Fruit fly (Drosophila melanogaster) whole organism, embryonic: ENCODE measurements around the gene CG8173.

Experiments
- Atf-2 ChIP-seq: fragments of 200-800 bp; sonication (Bioruptor generic); optimal IDR thresholded peaks from 2 replicates; lab custom pipeline; 2016; ENCODE audit warnings: missing biosample characterization, missing genetic modification characterization
- Bgb ChIP-seq: fragments of 200-800 bp; sonication (Bioruptor generic); IDR thresholded peaks from 2 replicates; pipeline ENCODE4 v1.3.6; 2022; ENCODE audit warnings: missing biosample characterization, missing genetic modification characterization; ENCODE audit not compliant: partially characterized antibody
- Bteb2 ChIP-seq: fragments of 200-800 bp; sonication (Bioruptor generic); optimal IDR thresholded peaks from 2 replicates; lab custom pipeline; 2016; ENCODE audit warnings: missing biosample characterization, missing genetic modification characterization
- CG10321 ChIP-seq: fragments of 200-800 bp; sonication (Bioruptor generic); IDR thresholded peaks from 2 replicates; pipeline ENCODE4 v1.3.6; 2022; ENCODE audit warnings: missing biosample characterization, missing genetic modification characterization
- CG11560 ChIP-seq: fragments of 200-800 bp; sonication (Bioruptor generic); IDR thresholded peaks from 3 replicates; pipeline ENCODE4 v1.3.6; 2022; ENCODE audit warnings: missing biosample characterization, missing genetic modification characterization
- CG11723 ChIP-seq: fragments of 200-800 bp; sonication (Bioruptor generic); optimal IDR thresholded peaks from 2 replicates; lab custom pipeline; 2017; ENCODE audit warnings: missing biosample characterization, mild to moderate bottlenecking, missing genetic modification characterization
- CG1529 ChIP-seq: fragments of 200-800 bp; sonication (Bioruptor generic); optimal IDR thresholded peaks from 3 replicates; lab custom pipeline; 2018; ENCODE audit warnings: missing biosample characterization, missing genetic modification characterization
- CG1602 ChIP-seq: fragments of 200-800 bp; sonication (Bioruptor generic); optimal IDR thresholded peaks from 3 replicates; lab custom pipeline; 2016; ENCODE audit warnings: missing biosample characterization, missing genetic modification characterization
- CG16813 ChIP-seq: fragments of 200-800 bp; sonication (Bioruptor generic); IDR thresholded peaks from 3 replicates; pipeline ENCODE4 v1.3.6; 2022; ENCODE audit warnings: missing biosample characterization, missing genetic modification characterization; ENCODE audit not compliant: partially characterized antibody
- CG17912 ChIP-seq: fragments of 200-800 bp; sonication (Bioruptor generic); optimal IDR thresholded peaks from 2 replicates; lab custom pipeline; 2018; ENCODE audit warnings: missing biosample characterization, mild to moderate bottlenecking, missing genetic modification characterization
- CG1792 ChIP-seq: fragments of 200-800 bp; sonication (Bioruptor generic); optimal IDR thresholded peaks from 2 replicates; lab custom pipeline; 2016; ENCODE audit warnings: missing biosample characterization, missing genetic modification characterization
- CG2678 ChIP-seq: fragments of 200-800 bp; sonication (Bioruptor generic); optimal IDR thresholded peaks from 3 replicates; lab custom pipeline; 2019; ENCODE audit warnings: missing biosample characterization, mild to moderate bottlenecking, missing genetic modification characterization, moderate library complexity
- CG30020 ChIP-seq: fragments of 200-800 bp; optimal IDR thresholded peaks from 2 replicates; lab custom pipeline; 2019; ENCODE audit warnings: missing biosample characterization, mild to moderate bottlenecking, missing genetic modification characterization, moderate library complexity
- CG33213 ChIP-seq: fragments of 200-800 bp; sonication (Bioruptor generic); optimal IDR thresholded peaks from 3 replicates; lab custom pipeline; 2016; ENCODE audit warnings: missing biosample characterization, missing genetic modification characterization
- CG3847 ChIP-seq: fragments of 200-800 bp; sonication (Bioruptor generic); IDR thresholded peaks from 2 replicates; pipeline ENCODE4 v1.3.6; 2022; ENCODE audit warnings: missing biosample characterization, missing genetic modification characterization
- CG6689 ChIP-seq: fragments of 200-800 bp; sonication (Bioruptor generic); IDR thresholded peaks from 2 replicates; pipeline ENCODE4 v1.3.6; 2022; ENCODE audit warnings: missing biosample characterization, missing genetic modification characterization
- CG6791 ChIP-seq: fragments of 200-800 bp; sonication (Bioruptor generic); IDR thresholded peaks from 3 replicates; pipeline ENCODE4 v1.3.6; 2022; ENCODE audit warnings: missing biosample characterization, missing genetic modification characterization; ENCODE audit not compliant: partially characterized antibody
- CG6813 ChIP-seq: fragments of 200-800 bp; sonication (Bioruptor generic); optimal IDR thresholded peaks from 2 replicates; lab custom pipeline; 2017; ENCODE audit warnings: missing biosample characterization, missing genetic modification characterization, mild to moderate bottlenecking, moderate library complexity, missing genetic modification reagents
- CG8089 ChIP-seq: fragments of 200-800 bp; sonication (Bioruptor generic); optimal IDR thresholded peaks from 3 replicates; lab custom pipeline; 2016; ENCODE audit warnings: missing biosample characterization, missing genetic modification characterization
- CG8290 ChIP-seq, 3 experiments: fragments of 200-800 bp; sonication (Bioruptor generic); optimal IDR thresholded peaks; 2 replicates each; lab custom pipeline; 2016 to 2019; ENCODE audit warnings: missing biosample characterization in 3 of 3, missing genetic modification characterization in 3 of 3, mild to moderate bottlenecking in 2 of 3, moderate library complexity in 1 of 3
- CG9727 ChIP-seq: fragments of 200-800 bp; sonication (Bioruptor generic); optimal IDR thresholded peaks from 3 replicates; lab custom pipeline; 2017; ENCODE audit warnings: missing biosample characterization, mild to moderate bottlenecking, missing genetic modification characterization
- CG9876 ChIP-seq: fragments of 200-800 bp; sonication (Bioruptor generic); optimal IDR thresholded peaks from 2 replicates; lab custom pipeline; 2016; ENCODE audit warnings: missing biosample characterization, missing genetic modification characterization
- Dek ChIP-seq: fragments of 200-800 bp; sonication (Bioruptor generic); optimal IDR thresholded peaks from 3 replicates; lab custom pipeline; 2019; ENCODE audit warnings: missing biosample characterization, mild to moderate bottlenecking, missing genetic modification characterization, moderate library complexity
- Hand ChIP-seq: fragments of 200-800 bp; sonication (Bioruptor generic); optimal IDR thresholded peaks from 2 replicates; lab custom pipeline; 2017; ENCODE audit warnings: mild to moderate bottlenecking, missing biosample characterization, missing genetic modification reagents, missing genetic modification characterization
- Hr39 ChIP-seq: fragments of >200 bp; optimal IDR thresholded peaks from 2 replicates; lab custom pipeline; 2017
- Med ChIP-seq: fragments of 200-800 bp; sonication (Bioruptor generic); peaks from one replicate; lab custom pipeline; 2016; ENCODE audit warnings: missing biosample characterization, missing genetic modification characterization, mild to moderate bottlenecking, inconsistent platforms, moderate library complexity
- Myb ChIP-seq: fragments of 200-800 bp; sonication (Bioruptor generic); optimal IDR thresholded peaks from 2 replicates; lab custom pipeline; 2016; ENCODE audit warnings: missing biosample characterization, missing genetic modification characterization
- Neu2 ChIP-seq: fragments of 200-800 bp; sonication (Bioruptor generic); optimal IDR thresholded peaks from 3 replicates; lab custom pipeline; 2016; ENCODE audit warnings: missing biosample characterization, missing genetic modification characterization, borderline replicate concordance
- Nf-YB ChIP-seq: fragments of 200-800 bp; sonication (Bioruptor generic); optimal IDR thresholded peaks from 3 replicates; lab custom pipeline; 2019; ENCODE audit warnings: missing biosample characterization, mild to moderate bottlenecking, missing genetic modification characterization, moderate library complexity
- Opbp ChIP-seq: fragments of 200-800 bp; sonication (Bioruptor generic); IDR thresholded peaks from 3 replicates; pipeline ENCODE4 v1.3.6; 2022; ENCODE audit warnings: missing biosample characterization, missing genetic modification characterization; ENCODE audit not compliant: partially characterized antibody
- Scr ChIP-seq: fragments of 200-800 bp; sonication (Bioruptor generic); IDR thresholded peaks from 2 replicates; pipeline ENCODE4 v1.3.6; 2022; ENCODE audit warnings: missing biosample characterization, missing genetic modification characterization; ENCODE audit not compliant: partially characterized antibody
- Side ChIP-seq: fragments of 200-800 bp; sonication (Bioruptor generic); optimal IDR thresholded peaks from 2 replicates; lab custom pipeline; 2016; ENCODE audit warnings: missing biosample characterization, missing genetic modification characterization
- cg ChIP-seq: fragments of 200-800 bp; sonication (Bioruptor generic); optimal IDR thresholded peaks from 3 replicates; lab custom pipeline; 2019; ENCODE audit warnings: missing biosample characterization, mild to moderate bottlenecking, missing genetic modification characterization, moderate library complexity
- chif ChIP-seq, 2 experiments: fragments of 200-800 bp; sonication (Bioruptor generic); optimal IDR thresholded peaks; 3 replicates each; lab custom pipeline; 2016; ENCODE audit warnings: missing biosample characterization in 2 of 2, missing genetic modification characterization in 2 of 2
- cwo ChIP-seq: fragments of 200-800 bp; sonication (Bioruptor generic); optimal IDR thresholded peaks from 3 replicates; lab custom pipeline; 2017; ENCODE audit warnings: missing biosample characterization, missing genetic modification characterization, mild to moderate bottlenecking, moderate library complexity, missing genetic modification reagents
- dimm ChIP-seq: fragments of 200-800 bp; sonication (Bioruptor generic); IDR thresholded peaks from 2 replicates; pipeline ENCODE4 v1.3.6; 2022; ENCODE audit warnings: missing biosample characterization, missing genetic modification characterization
- emc ChIP-seq: fragments of 200-800 bp; sonication (Bioruptor generic); optimal IDR thresholded peaks from 2 replicates; lab custom pipeline; 2016; ENCODE audit warnings: missing biosample characterization, missing genetic modification characterization
- ewg ChIP-seq: fragments of 200-800 bp; sonication (Bioruptor generic); optimal IDR thresholded peaks from 3 replicates; lab custom pipeline; 2017; ENCODE audit warnings: mild to moderate bottlenecking, missing biosample characterization, missing genetic modification reagents, missing genetic modification characterization
- grau ChIP-seq: fragments of 200-800 bp; optimal IDR thresholded peaks from 3 replicates; lab custom pipeline; 2019; ENCODE audit warnings: missing biosample characterization, mild to moderate bottlenecking, missing genetic modification characterization, moderate library complexity
- gsb-n ChIP-seq: fragments of 200-800 bp; sonication (Bioruptor generic); optimal IDR thresholded peaks from 3 replicates; lab custom pipeline; 2018; ENCODE audit warnings: missing biosample characterization, mild to moderate bottlenecking, missing genetic modification characterization
- h ChIP-seq: fragments of >200 bp; optimal IDR thresholded peaks from 2 replicates; lab custom pipeline; 2017
- ind ChIP-seq: fragments of 200-800 bp; sonication (Bioruptor generic); optimal IDR thresholded peaks from 3 replicates; lab custom pipeline; 2016; ENCODE audit warnings: missing biosample characterization, missing genetic modification characterization
- nom ChIP-seq: fragments of 200-800 bp; sonication (Bioruptor generic); optimal IDR thresholded peaks from 2 replicates; lab custom pipeline; 2017; ENCODE audit warnings: missing biosample characterization, missing genetic modification characterization, mild to moderate bottlenecking, moderate library complexity, missing genetic modification reagents
- run ChIP-seq: fragments of 200-800 bp; sonication (Bioruptor generic); optimal IDR thresholded peaks from 3 replicates; lab custom pipeline; 2018; ENCODE audit warnings: missing biosample characterization, mild to moderate bottlenecking, missing genetic modification characterization
- stwl ChIP-seq: fragments of 200-800 bp; sonication (Bioruptor generic); optimal IDR thresholded peaks from 3 replicates; lab custom pipeline; 2018; ENCODE audit warnings: missing biosample characterization, mild to moderate bottlenecking, missing genetic modification characterization, moderate library complexity
- sug ChIP-seq: fragments of 200-800 bp; optimal IDR thresholded peaks from 2 replicates; lab custom pipeline; 2019; ENCODE audit warnings: missing biosample characterization, mild to moderate bottlenecking, missing genetic modification characterization, moderate library complexity
- trem ChIP-seq: fragments of 200-800 bp; optimal IDR thresholded peaks from 3 replicates; lab custom pipeline; 2019; ENCODE audit warnings: missing biosample characterization, mild to moderate bottlenecking, missing genetic modification characterization, moderate library complexity
- trh ChIP-seq: fragments of 200-800 bp; sonication (Bioruptor generic); optimal IDR thresholded peaks from 2 replicates; lab custom pipeline; 2016; ENCODE audit warnings: missing biosample characterization, missing genetic modification characterization

Gene CG8173

DNA sequence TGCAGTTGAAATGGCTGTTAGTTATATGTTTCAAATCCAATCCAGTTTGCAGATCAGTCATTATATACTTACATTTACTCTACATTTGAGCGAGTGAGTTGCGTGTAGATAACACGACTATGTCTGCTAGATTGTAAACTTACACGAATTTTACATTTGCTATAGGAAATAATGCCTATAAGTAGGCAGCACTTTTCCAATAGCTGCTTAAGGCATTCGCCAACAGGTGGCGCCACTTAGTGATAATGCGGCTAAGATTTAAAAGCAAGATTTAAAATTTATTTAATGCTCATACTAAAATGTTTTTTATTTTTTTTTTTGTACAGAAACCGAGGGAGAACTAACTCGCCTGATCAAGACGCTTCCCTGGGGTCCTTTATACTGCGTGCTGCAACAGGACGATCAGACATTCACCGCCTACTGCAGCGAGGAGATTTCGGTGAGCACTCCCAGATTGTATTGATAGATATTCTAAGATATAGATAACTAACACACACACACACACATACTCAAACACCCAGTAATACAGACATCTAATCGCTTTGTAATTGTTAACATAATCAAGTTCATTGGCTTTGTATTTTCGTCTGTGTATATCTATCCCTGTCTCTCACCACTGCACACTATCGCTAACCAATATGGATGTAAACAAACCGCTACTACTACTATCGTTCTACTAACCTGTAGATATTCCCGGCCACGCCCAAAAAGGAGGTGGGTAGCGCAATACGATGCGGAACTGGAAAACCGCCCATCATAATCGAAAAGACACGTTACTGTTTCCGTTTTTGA lies 11.0 kb upstream of the CG8173 start (continued):
- TF ChIP-seq stwl (tag; lab: Kevin White, UChicago) (peak; percentile 29), Atf-2 (GFP tag; lab: Kevin White, UChicago) (no peak), Nf-YB (GFP tag; lab: Kevin White, UChicago) (peak; percentile 89), Myb (GFP tag; lab: Kevin White, UChicago) (peak; percentile 41), chif (GFP tag; optimal IDR thresholded peaks at IDR 0.05; lab: Kevin White, UChicago) (peak in 1 of 2 experiments; percentile 1), run (no peak), emc (GFP tag; lab: Kevin White, UChicago) (no peak), CG9727 (GFP tag; lab: Kevin White, UChicago) (no peak), sug (tag; lab: Kevin White, UChicago) (no peak), dimm (no peak), CG10321 (GFP tag; lab: Robert Waterston, UW) (0 out of 2 replicates have a peak, but pooled peaks have one; percentile 17), CG6689 (no peak), Bgb (GFP tag; lab: Robert Waterston, UW) (peak; percentile 83), ewg (GFP tag; lab: Kevin White, UChicago) (peak; percentile 0), Med (GFP tag; lab: Kevin White, UChicago) (peak; percentile 80), CG3847 (GFP tag; lab: Robert Waterston, UW) (0 out of 2 replicates have a peak, but pooled peaks have one; percentile 15), Hand (GFP tag; lab: Kevin White, UChicago) (no peak), h (lab: Kevin White, UChicago) (no peak), CG16813 (GFP tag; lab: Robert Waterston, UW) (peak; percentile 74), Scr (0 out of 2 replicates have a peak, but pooled peaks have one; percentile 36), CG1602 (GFP tag; lab: Kevin White, UChicago) (no peak), CG1529 (GFP tag; lab: Kevin White, UChicago) (no peak), trem (no peak), CG6791 (peak; percentile 62; the same call in 2 of the 3 replicates), nom (GFP tag; lab: Kevin White, UChicago) (no peak), cg (peak; percentile 69), CG8089 (GFP tag; lab: Kevin White, UChicago) (no peak), cwo (no peak), CG8290 (GFP tag; optimal IDR thresholded peaks at IDR 0.05; lab: Kevin White, UChicago) (peak; percentile 34), CG8290 (tag; optimal IDR thresholded peaks at IDR 0.05; lab: Kevin White, UChicago) (peak in 1 of 2 experiments; percentile 51), CG11723 (GFP tag; lab: Kevin White, UChicago) (no peak), gsb-n (tag; lab: Kevin White, UChicago) (no peak), CG9876 (GFP tag; lab: Kevin White, UChicago) (no peak), CG2678 (tag; lab: Kevin White, UChicago) (no peak), CG1792 (GFP tag; lab: Kevin White, UChicago) (no peak), CG11560 (tag; lab: Robert Waterston, UW) (no peak), Opbp (peak; percentile 47; the same call in 2 of the 3 replicates), Side (GFP tag; lab: Kevin White, UChicago) (peak; percentile 3), ind (GFP tag; lab: Kevin White, UChicago) (no peak), trh (GFP tag; lab: Kevin White, UChicago) (no peak), CG33213 (GFP tag; lab: Kevin White, UChicago) (peak; percentile 17), Hr39 (lab: Kevin White, UChicago) (no peak), Bteb2 (no peak), CG6813 (no peak), grau (tag; lab: Kevin White, UChicago) (no peak), CG17912 (GFP tag; lab: Kevin White, UChicago) (no peak), CG30020 (tag; lab: Kevin White, UChicago) (no peak), Dek (peak; percentile 19), Neu2 (GFP tag; lab: Kevin White, UChicago) (no peak)
